Worm (Caenorhabditis elegans) whole organism, young adult: Measurements from ENCODE around the gene ifet-1.

Experiments used
- B0035.1 ChIP-seq: sonication (generic microtip); optimal IDR thresholded peaks from 2 replicates; lab custom pipeline; 2016; ENCODE audit warnings: missing genetic modification characterization, mild to moderate bottlenecking, missing compliant biosample characterization, missing genotype, missing genetic modification reagents
- B0261.1 ChIP-seq: sonication (generic microtip); optimal IDR thresholded peaks from 2 replicates; lab custom pipeline; 2016; ENCODE audit warnings: mild to moderate bottlenecking, missing genetic modification characterization, moderate library complexity, missing compliant biosample characterization
- C06A6.2 ChIP-seq: fragments of 200-800 bp; sonication (Bioruptor generic); conservative IDR thresholded peaks from 2 replicates; pipeline ENCODE4 v1.3.6; 2022; ENCODE audit warnings: missing genetic modification characterization, missing compliant biosample characterization
- D2030.7 ChIP-seq: fragments of 200-800 bp; sonication (Bioruptor generic); IDR thresholded peaks from 2 replicates; pipeline ENCODE4 v1.3.6; 2022; ENCODE audit warnings: missing genetic modification reagents, missing genetic modification characterization, missing compliant biosample characterization
- F10E7.11 ChIP-seq: sonication (generic microtip); optimal IDR thresholded peaks from 2 replicates; lab custom pipeline; 2017; ENCODE audit warnings: mild to moderate bottlenecking, missing genetic modification characterization, moderate library complexity, missing compliant biosample characterization
- F23B12.7 ChIP-seq: sonication (generic microtip); optimal IDR thresholded peaks from 2 replicates; lab custom pipeline; 2017; ENCODE audit warnings: missing genetic modification characterization, mild to moderate bottlenecking, missing compliant biosample characterization, antibody characterized with exemption, moderate library complexity; ENCODE audit not compliant: insufficient read depth
- F33H1.4 ChIP-seq: fragments of 200-800 bp; sonication (Bioruptor generic); IDR thresholded peaks from 2 replicates; pipeline ENCODE4 v1.3.6; 2022; ENCODE audit warnings: missing genetic modification reagents, missing genetic modification characterization, missing compliant biosample characterization
- F39B2.1 ChIP-seq: fragments of 200-800 bp; sonication (Bioruptor generic); IDR thresholded peaks from 2 replicates; pipeline ENCODE4 v1.3.6; 2022; ENCODE audit warnings: missing genetic modification reagents, missing genetic modification characterization, missing compliant biosample characterization
- T07F8.4 ChIP-seq: sonication (generic microtip); optimal IDR thresholded peaks from 2 replicates; lab custom pipeline; 2016; ENCODE audit warnings: mild to moderate bottlenecking, missing genetic modification characterization, moderate library complexity, missing compliant biosample characterization
- Y53F4B.3 ChIP-seq: fragments of 200-800 bp; sonication (Bioruptor generic); IDR thresholded peaks from 2 replicates; pipeline ENCODE4 v1.3.6; 2022; ENCODE audit warnings: missing genetic modification reagents, missing genetic modification characterization, missing compliant biosample characterization
- Y67H2A.10 ChIP-seq: fragments of 200-800 bp; sonication (Bioruptor generic); conservative IDR thresholded peaks from 2 replicates; pipeline ENCODE4 v1.3.6; 2022; ENCODE audit warnings: missing genetic modification reagents, missing genetic modification characterization, missing compliant biosample characterization
- Y95B8A.8 ChIP-seq: fragments of 200-800 bp; sonication (Bioruptor generic); IDR thresholded peaks from 2 replicates; pipeline ENCODE4 v1.3.6; 2022; ENCODE audit warnings: missing genetic modification reagents, missing genetic modification characterization, missing compliant biosample characterization
- ccch-3 ChIP-seq: fragments of 200-800 bp; sonication (Bioruptor generic); optimal IDR thresholded peaks from 2 replicates; lab custom pipeline; 2018; ENCODE audit warnings: mild to moderate bottlenecking, missing genetic modification characterization, missing compliant biosample characterization
- cebp-1 ChIP-seq, 2 experiments: fragments of 200-800 bp in 1 of 2; sonication (Bioruptor generic) in 1 of 2; sonication (generic microtip) in 1 of 2; IDR thresholded peaks in 1 of 2; optimal IDR thresholded peaks in 1 of 2; 2 replicates each; pipeline versions ENCODE4 v1.3.6 to Lab custom; 2017 to 2022; ENCODE audit warnings: missing compliant biosample characterization in 2 of 2, missing genetic modification characterization in 2 of 2, mild to moderate bottlenecking in 1 of 2, missing genetic modification reagents in 1 of 2, moderate library complexity in 1 of 2
- cebp-2 ChIP-seq: fragments of 200-800 bp; sonication (Bioruptor generic); IDR thresholded peaks from 2 replicates; pipeline ENCODE4 v1.3.6; 2022; ENCODE audit warnings: missing genetic modification characterization, missing compliant biosample characterization
- dox-1 ChIP-seq: fragments of 200-800 bp; sonication (Bioruptor generic); IDR thresholded peaks from 2 replicates; pipeline ENCODE4 v1.3.6; 2022; ENCODE audit warnings: missing genetic modification reagents, missing genetic modification characterization, missing compliant biosample characterization
- egl-18 ChIP-seq: fragments of 200-800 bp; sonication (Bioruptor generic); IDR thresholded peaks from 2 replicates; pipeline ENCODE4 v1.3.6; 2022; ENCODE audit warnings: missing genetic modification reagents, missing genetic modification characterization, missing compliant biosample characterization
- egrh-3 ChIP-seq: fragments of 200-800 bp; sonication (Bioruptor generic); IDR thresholded peaks from 2 replicates; pipeline ENCODE4 v1.3.6; 2022; ENCODE audit warnings: missing genetic modification reagents, missing genetic modification characterization, missing compliant biosample characterization
- fkh-3 ChIP-seq: sonication (generic microtip); optimal IDR thresholded peaks from 2 replicates; lab custom pipeline; 2016; ENCODE audit warnings: mild to moderate bottlenecking, missing genetic modification characterization, missing compliant biosample characterization
- him-1 ChIP-seq: sonication (generic microtip); optimal IDR thresholded peaks from 2 replicates; lab custom pipeline; 2016; ENCODE audit warnings: missing genotype, missing genetic modification reagents, missing genetic modification characterization, missing compliant biosample characterization
- hlh-12 ChIP-seq: sonication (generic microtip); optimal IDR thresholded peaks from 2 replicates; lab custom pipeline; 2016; ENCODE audit warnings: missing genetic modification characterization, missing compliant biosample characterization
- hmg-20 ChIP-seq: fragments of 200-800 bp; sonication (Bioruptor generic); IDR thresholded peaks from 2 replicates; pipeline ENCODE4 v1.3.6; 2022; ENCODE audit warnings: missing genetic modification reagents, missing genetic modification characterization, missing compliant biosample characterization
- lin-40 ChIP-seq: sonication (generic microtip); optimal IDR thresholded peaks from 2 replicates; lab custom pipeline; 2016; ENCODE audit warnings: missing genetic modification characterization, mild to moderate bottlenecking, missing compliant biosample characterization, missing genotype, missing genetic modification reagents
- lin-54 ChIP-seq: fragments of 200-800 bp; sonication (Bioruptor generic); optimal IDR thresholded peaks from 2 replicates; lab custom pipeline; 2018; ENCODE audit warnings: mild to moderate bottlenecking, missing genetic modification characterization, missing compliant biosample characterization
- lir-1 ChIP-seq: fragments of 200-800 bp; sonication (Bioruptor generic); conservative IDR thresholded peaks from 2 replicates; pipeline ENCODE4 v1.3.6; 2022; ENCODE audit warnings: missing genetic modification reagents, missing genetic modification characterization, missing compliant biosample characterization
- madf-3 ChIP-seq: fragments of 200-800 bp; sonication (Bioruptor generic); IDR thresholded peaks from 2 replicates; pipeline ENCODE4 v1.3.6; 2022; ENCODE audit warnings: missing genetic modification reagents, missing genetic modification characterization, missing compliant biosample characterization
- mcd-1 ChIP-seq: fragments of 200-800 bp; sonication (Bioruptor generic); IDR thresholded peaks from 2 replicates; pipeline ENCODE4 v1.3.6; 2022; ENCODE audit warnings: missing genetic modification reagents, missing genetic modification characterization, missing compliant biosample characterization
- mxl-1 ChIP-seq: sonication (generic microtip); optimal IDR thresholded peaks from 2 replicates; lab custom pipeline; 2016; ENCODE audit warnings: missing genetic modification characterization, missing compliant biosample characterization
- nfyb-1 ChIP-seq: fragments of 200-800 bp; sonication (Bioruptor generic); IDR thresholded peaks from 2 replicates; pipeline ENCODE4 v1.3.6; 2022; ENCODE audit warnings: missing genetic modification reagents, missing genetic modification characterization, missing compliant biosample characterization
- nhr-120 ChIP-seq: fragments of 200-800 bp; sonication (Bioruptor generic); IDR thresholded peaks from 2 replicates; pipeline ENCODE4 v1.3.6; 2022; ENCODE audit warnings: missing genetic modification characterization, missing compliant biosample characterization
- nhr-27 ChIP-seq: fragments of 200-800 bp; sonication (Bioruptor generic); optimal IDR thresholded peaks from 2 replicates; lab custom pipeline; 2018; ENCODE audit warnings: mild to moderate bottlenecking, missing genetic modification characterization, moderate library complexity, missing compliant biosample characterization
- pha-4 ChIP-seq: fragments of 150-350 bp; sonication (generic microtip); optimal IDR thresholded peaks from 2 replicates; lab custom pipeline; 2014; ENCODE audit warnings: missing biosample characterization, missing genetic modification reagents, missing genetic modification characterization
- sdz-38 ChIP-seq: sonication (generic microtip); optimal IDR thresholded peaks from 2 replicates; lab custom pipeline; 2016; ENCODE audit warnings: missing genotype, missing genetic modification characterization, missing compliant biosample characterization
- sea-2 ChIP-seq: fragments of 200-800 bp; sonication (Bioruptor generic); IDR thresholded peaks from 2 replicates; pipeline ENCODE4 v1.3.6; 2022; ENCODE audit warnings: missing genetic modification characterization, missing compliant biosample characterization
- tbx-9 ChIP-seq: sonication (generic microtip); optimal IDR thresholded peaks from 2 replicates; lab custom pipeline; 2016; ENCODE audit warnings: borderline replicate concordance, missing genetic modification characterization, inconsistent platforms, missing compliant biosample characterization
- zim-3 ChIP-seq: sonication (generic microtip); optimal IDR thresholded peaks from 2 replicates; lab custom pipeline; 2017; ENCODE audit warnings: mild to moderate bottlenecking, missing genetic modification characterization, moderate library complexity, missing compliant biosample characterization
- ztf-18 ChIP-seq: sonication (generic microtip); optimal IDR thresholded peaks from 2 replicates; lab custom pipeline; 2016; ENCODE audit warnings: missing genotype, mild to moderate bottlenecking, missing genetic modification characterization, missing compliant biosample characterization

The ifet-1 gene

ce11 chrIII:4520057-4520456 lies 45.1 kb upstream of the ifet-1 start, which contains the start of gene cdh-4 (continued):
- no peak for TF ChIP-seq F39B2.1
- no peak for TF ChIP-seq egrh-3 (GFP tag; lab: Robert Waterston, UW)
- TF ChIP-seq ztf-18 (tag; lab: Kevin White, UChicago): no peak
- no peak for TF ChIP-seq mcd-1 (GFP tag; lab: Robert Waterston, UW)
- TF ChIP-seq, all 124 proteins: peak for 4

ce11 chrIII:4519410-4519809 lies 44.5 kb upstream of the ifet-1 start:
- TF ChIP-seq sdz-38 (tag; lab: Kevin White, UChicago): no peak
- TF ChIP-seq mxl-1: no peak
- TF ChIP-seq egl-18 (GFP tag; lab: Robert Waterston, UW): no peak
- no peak for TF ChIP-seq Y67H2A.10
- TF ChIP-seq T07F8.4 (tag; lab: Kevin White, UChicago): no peak
- TF ChIP-seq nhr-120 (GFP tag; lab: Robert Waterston, UW): no peak
- TF ChIP-seq Y95B8A.8: no peak
- no peak for TF ChIP-seq fkh-3 (tag; lab: Kevin White, UChicago)
- no peak for TF ChIP-seq B0261.1 (tag; lab: Kevin White, UChicago)
- no peak for TF ChIP-seq F10E7.11 (tag; lab: Kevin White, UChicago)
- no peak for TF ChIP-seq hmg-20 (GFP tag; lab: Robert Waterston, UW)
- TF ChIP-seq nfyb-1 (GFP tag; lab: Robert Waterston, UW): no peak
- TF ChIP-seq egrh-3 (GFP tag; lab: Robert Waterston, UW): no peak
- TF ChIP-seq D2030.7: no peak
- TF ChIP-seq lir-1 (GFP tag; lab: Robert Waterston, UW): no peak

DNA sequence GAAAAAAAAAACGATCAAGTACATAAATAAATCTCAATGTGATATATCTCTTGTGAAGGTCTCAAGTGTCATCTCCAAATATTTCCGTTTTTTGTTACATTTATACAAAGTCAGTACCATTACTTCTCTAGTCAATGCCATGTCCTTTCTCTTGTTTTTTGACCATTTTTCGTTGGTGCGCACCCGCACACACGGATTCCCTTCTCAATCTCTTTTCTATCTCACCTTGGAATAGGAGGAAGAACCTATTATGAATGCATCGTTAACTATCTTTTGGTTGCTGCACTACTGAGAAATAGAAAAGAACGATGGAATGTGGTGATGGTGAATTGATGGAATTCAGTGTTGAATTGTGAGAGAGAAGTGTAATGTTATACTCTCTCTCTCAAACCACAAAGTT lies 42.8 kb upstream of the ifet-1 start:
- no peak for TF ChIP-seq Y53F4B.3 (GFP tag; lab: Robert Waterston, UW)
- no peak for TF ChIP-seq hmg-20 (GFP tag; lab: Robert Waterston, UW)
- TF ChIP-seq C06A6.2: no peak
- TF ChIP-seq F23B12.7 (tag; lab: Kevin White, UChicago): no peak
- TF ChIP-seq Y67H2A.10: no peak
- TF ChIP-seq B0035.1 (tag; lab: Kevin White, UChicago): no peak
- no peak for TF ChIP-seq lin-40 (tag; lab: Kevin White, UChicago)
- no peak for TF ChIP-seq cebp-1 (GFP tag; IDR thresholded peaks at IDR 0.05; lab: Robert Waterston, UW)
- no peak for TF ChIP-seq cebp-1 (tag; optimal IDR thresholded peaks at IDR 0.05; lab: Kevin White, UChicago)
- TF ChIP-seq dox-1 (GFP tag; lab: Robert Waterston, UW): no peak
- TF ChIP-seq hlh-12 (tag; lab: Kevin White, UChicago): no peak

DNA sequence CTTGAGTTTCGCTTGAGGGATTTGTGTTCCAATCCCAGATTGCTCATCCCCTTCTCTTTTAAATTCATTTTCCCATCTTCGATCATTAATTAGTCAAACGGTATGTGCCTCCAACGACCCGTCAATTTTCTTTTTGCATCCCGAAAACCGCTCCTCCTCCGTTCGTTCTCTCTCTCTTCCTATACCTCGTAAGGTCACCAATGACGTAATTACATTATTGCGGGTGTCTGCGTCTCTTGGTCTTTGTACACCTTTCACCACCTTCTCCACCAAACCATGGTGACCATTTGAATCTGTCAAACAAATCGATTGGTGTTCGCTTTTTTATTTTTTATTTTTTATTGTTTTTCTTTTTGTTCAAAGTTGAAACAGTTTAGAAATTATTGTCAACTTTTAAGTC lies 40.2 kb upstream of the ifet-1 start:
- no peak for TF ChIP-seq F33H1.4 (GFP tag; lab: Robert Waterston, UW)
- no peak for TF ChIP-seq madf-3
- TF ChIP-seq sea-2 (GFP tag; lab: Robert Waterston, UW): no peak
- no peak for TF ChIP-seq zim-3 (tag; lab: Kevin White, UChicago)
- TF ChIP-seq nhr-27 (tag; lab: Kevin White, UChicago): no peak
- TF ChIP-seq cebp-2 (GFP tag; lab: Robert Waterston, UW): no peak
- no peak for TF ChIP-seq pha-4 (tag; lab: Kevin White, UChicago)
- no peak for TF ChIP-seq tbx-9 (tag; lab: Kevin White, UChicago)
- TF ChIP-seq lin-54 (GFP tag; lab: Kevin White, UChicago): no peak
- TF ChIP-seq F10E7.11 (tag; lab: Kevin White, UChicago): no peak
- TF ChIP-seq him-1 (tag; lab: Kevin White, UChicago): no peak
- TF ChIP-seq lir-1 (GFP tag; lab: Robert Waterston, UW): no peak
- no peak for TF ChIP-seq C06A6.2
- no peak for TF ChIP-seq ccch-3 (GFP tag; lab: Kevin White, UChicago)
